Worm (Caenorhabditis elegans) whole organism, L4 larva: ENCODE measurements around the gene ccch-3.

Experiments
- F37D6.2 ChIP-seq: sonication (generic microtip); optimal IDR thresholded peaks from 2 replicates; lab custom pipeline; 2016; ENCODE audit warnings: mild to moderate bottlenecking, missing genetic modification characterization, missing compliant biosample characterization
- F49E8.2 ChIP-seq: sonication (generic microtip); optimal IDR thresholded peaks from 2 replicates; lab custom pipeline; 2016; ENCODE audit warnings: missing compliant biosample characterization, mild to moderate bottlenecking, missing genetic modification characterization, borderline replicate concordance
- R02D3.7 ChIP-seq: fragments of 150-350 bp; sonication (generic microtip); optimal IDR thresholded peaks from 3 replicates; lab custom pipeline; 2014; ENCODE audit warnings: missing biosample characterization, missing genetic modification characterization
- T20F7.1 ChIP-seq: fragments of 200-800 bp; sonication (Bioruptor generic); optimal IDR thresholded peaks from 2 replicates; lab custom pipeline; 2018; ENCODE audit warnings: mild to moderate bottlenecking, missing genetic modification characterization, missing compliant biosample characterization
- ZK546.5 ChIP-seq, 2 experiments: sonication (generic microtip); optimal IDR thresholded peaks; 2 replicates each; lab custom pipeline; 2017; ENCODE audit warnings: missing biosample characterization in 2 of 2, missing genetic modification characterization in 2 of 2
- aha-1 ChIP-seq: fragments of 150-350 bp; peaks from one replicate; lab custom pipeline; 2014; ENCODE audit warnings: missing biosample characterization, missing genetic modification characterization
- arid-1 ChIP-seq: fragments of 200-800 bp; sonication (Bioruptor generic); conservative IDR thresholded peaks from 2 replicates; pipeline ENCODE4 v1.3.6; 2022; ENCODE audit warnings: missing genetic modification reagents, missing genetic modification characterization, missing compliant biosample characterization
- attf-4 ChIP-seq: sonication (generic microtip); optimal IDR thresholded peaks from 3 replicates; lab custom pipeline; 2017; ENCODE audit warnings: missing biosample characterization, missing genetic modification characterization
- ceh-44 ChIP-seq: fragments of 200-800 bp; sonication (Bioruptor generic); IDR thresholded peaks from 2 replicates; pipeline ENCODE4 v1.3.6; 2022; ENCODE audit warnings: missing genetic modification reagents, missing genetic modification characterization, missing compliant biosample characterization
- ceh-82 ChIP-seq: sonication (generic microtip); optimal IDR thresholded peaks from 2 replicates; lab custom pipeline; 2017; ENCODE audit warnings: missing biosample characterization, missing genetic modification characterization
- ctbp-1 ChIP-seq: fragments of 200-800 bp; sonication (Bioruptor generic); IDR thresholded peaks from 2 replicates; pipeline ENCODE4 v1.3.6; 2022; ENCODE audit warnings: missing genetic modification reagents, missing genetic modification characterization, missing compliant biosample characterization
- daf-12 ChIP-seq: fragments of 150-350 bp; optimal IDR thresholded peaks from 2 replicates; lab custom pipeline; 2014; ENCODE audit warnings: missing biosample characterization, missing genetic modification reagents, missing genetic modification characterization
- daf-19 ChIP-seq: fragments of 200-800 bp; sonication (Bioruptor generic); conservative IDR thresholded peaks from 2 replicates; pipeline ENCODE4 v1.3.6; 2022; ENCODE audit warnings: missing genetic modification characterization, missing compliant biosample characterization
- daf-8 ChIP-seq: fragments of 200-800 bp; sonication (Bioruptor generic); IDR thresholded peaks from 2 replicates; pipeline ENCODE4 v1.3.6; 2022; ENCODE audit warnings: missing genetic modification characterization, missing compliant biosample characterization
- dmd-8 ChIP-seq: fragments of 200-800 bp; sonication (Bioruptor generic); IDR thresholded peaks from 2 replicates; pipeline ENCODE4 v1.3.6; 2022; ENCODE audit warnings: missing genetic modification characterization, missing compliant biosample characterization
- dpl-1 ChIP-seq: fragments of 150-350 bp; optimal IDR thresholded peaks from 2 replicates; lab custom pipeline; 2014; ENCODE audit warnings: missing biosample characterization, missing genetic modification reagents, missing genetic modification characterization
- egl-27 ChIP-seq: sonication (generic microtip); optimal IDR thresholded peaks from 3 replicates; lab custom pipeline; 2017; ENCODE audit warnings: missing biosample characterization, missing genetic modification reagents, missing genetic modification characterization
- fkh-10 ChIP-seq: fragments of 150-350 bp; optimal IDR thresholded peaks from 2 replicates; lab custom pipeline; 2014; ENCODE audit warnings: missing biosample characterization, missing genetic modification reagents, missing genetic modification characterization
- fos-1 ChIP-seq: fragments of 150-350 bp; optimal IDR thresholded peaks from 2 replicates; lab custom pipeline; 2014; ENCODE audit warnings: missing biosample characterization, missing genetic modification characterization
- gei-8 ChIP-seq: fragments of 200-800 bp; sonication (Bioruptor generic); optimal IDR thresholded peaks from 2 replicates; lab custom pipeline; 2018; ENCODE audit warnings: mild to moderate bottlenecking, missing genetic modification characterization, missing compliant biosample characterization
- hlh-30 ChIP-seq: sonication (generic microtip); optimal IDR thresholded peaks from 2 replicates; lab custom pipeline; 2017; ENCODE audit warnings: antibody characterized with exemption, mild to moderate bottlenecking, missing genetic modification characterization, missing compliant biosample characterization; ENCODE audit not compliant: insufficient read depth
- jun-1 ChIP-seq: fragments of 150-350 bp; optimal IDR thresholded peaks from 2 replicates; lab custom pipeline; 2014; ENCODE audit warnings: missing biosample characterization, missing genetic modification reagents, missing genetic modification characterization
- lim-7 ChIP-seq: fragments of 200-800 bp; sonication (Bioruptor generic); IDR thresholded peaks from 2 replicates; pipeline ENCODE4 v1.3.6; 2022; ENCODE audit warnings: missing genetic modification characterization, missing compliant biosample characterization
- lin-15B ChIP-seq: fragments of 150-350 bp; sonication (generic microtip); optimal IDR thresholded peaks from 3 replicates; lab custom pipeline; 2014; ENCODE audit warnings: missing biosample characterization, missing genetic modification characterization
- lin-39 ChIP-seq: fragments of 150-350 bp; optimal IDR thresholded peaks from 2 replicates; lab custom pipeline; 2014; ENCODE audit warnings: missing biosample characterization, missing genetic modification reagents, missing genetic modification characterization
- lsy-2 ChIP-seq, 2 experiments: fragments of 150-350 bp in 1 of 2; sonication (generic microtip) in 1 of 2; optimal IDR thresholded peaks; 2 replicates each; lab custom pipeline; 2014 to 2017; ENCODE audit warnings: missing biosample characterization in 2 of 2, missing genetic modification characterization in 2 of 2
- madf-5 ChIP-seq, 2 experiments: fragments of 200-800 bp; sonication (Bioruptor generic); IDR thresholded peaks; 2 replicates each; pipeline ENCODE4 v1.3.6; 2022; ENCODE audit warnings: missing compliant biosample characterization in 2 of 2, missing genetic modification characterization in 2 of 2
- madf-9 ChIP-seq: fragments of 200-800 bp; sonication (Bioruptor generic); conservative IDR thresholded peaks from 2 replicates; pipeline ENCODE4 v1.3.6; 2022; ENCODE audit warnings: missing genetic modification reagents, missing genetic modification characterization, missing compliant biosample characterization
- mes-2 ChIP-seq: sonication (generic microtip); optimal IDR thresholded peaks from 2 replicates; lab custom pipeline; 2016; ENCODE audit warnings: missing genotype, mild to moderate bottlenecking, missing genetic modification characterization, missing compliant biosample characterization; ENCODE audit not compliant: poor library complexity, severe bottlenecking
- nhr-11 ChIP-seq: fragments of 150-350 bp; optimal IDR thresholded peaks from 2 replicates; lab custom pipeline; 2014; ENCODE audit warnings: missing biosample characterization, missing genetic modification characterization
- nhr-111 ChIP-seq: fragments of 200-800 bp; sonication (Bioruptor generic); optimal IDR thresholded peaks from 2 replicates; lab custom pipeline; 2018; ENCODE audit warnings: mild to moderate bottlenecking, missing genetic modification characterization, missing compliant biosample characterization
- nhr-25 ChIP-seq: sonication (generic microtip); optimal IDR thresholded peaks from 2 replicates; lab custom pipeline; 2017; ENCODE audit warnings: missing genetic modification characterization, mild to moderate bottlenecking, missing compliant biosample characterization, antibody characterized with exemption, moderate library complexity, borderline replicate concordance; ENCODE audit not compliant: insufficient read depth
- nhr-41 ChIP-seq: fragments of 200-800 bp; sonication (Bioruptor generic); IDR thresholded peaks from 2 replicates; pipeline ENCODE4 v1.3.6; 2022; ENCODE audit warnings: missing genetic modification reagents, missing genetic modification characterization, missing compliant biosample characterization
- nhr-76 ChIP-seq: fragments of 150-350 bp; optimal IDR thresholded peaks from 2 replicates; lab custom pipeline; 2014; ENCODE audit warnings: missing biosample characterization, missing genetic modification characterization
- nhr-77 ChIP-seq: fragments of 150-350 bp; optimal IDR thresholded peaks from 2 replicates; lab custom pipeline; 2014; ENCODE audit warnings: missing biosample characterization, missing genetic modification characterization
- pha-4 ChIP-seq, 2 experiments: fragments of 150-350 bp in 1 of 2; fragments of 200-800 bp in 1 of 2; sonication (Bioruptor generic) in 1 of 2; IDR thresholded peaks in 1 of 2; optimal IDR thresholded peaks in 1 of 2; 2 replicates each; pipeline versions ENCODE4 v1.3.6 to Lab custom; 2014 to 2022; ENCODE audit warnings: missing genetic modification characterization in 2 of 2, missing genetic modification reagents in 2 of 2, missing biosample characterization in 1 of 2, missing compliant biosample characterization in 1 of 2
- php-3 ChIP-seq: fragments of 200-800 bp; sonication (Bioruptor generic); IDR thresholded peaks from 2 replicates; pipeline ENCODE4 v1.3.6; 2022; ENCODE audit warnings: missing genetic modification reagents, missing genetic modification characterization, missing compliant biosample characterization
- rbr-2 ChIP-seq: sonication (generic microtip); optimal IDR thresholded peaks from 2 replicates; lab custom pipeline; 2016; ENCODE audit warnings: missing genotype, missing genetic modification characterization, missing compliant biosample characterization
- saeg-2 ChIP-seq: fragments of 200-800 bp; sonication (Bioruptor generic); IDR thresholded peaks from 2 replicates; pipeline ENCODE4 v1.3.6; 2022; ENCODE audit warnings: missing genetic modification reagents, missing genetic modification characterization, missing compliant biosample characterization
- set-16 ChIP-seq: fragments of 200-800 bp; sonication (Bioruptor generic); IDR thresholded peaks from 2 replicates; pipeline ENCODE4 v1.3.6; 2022; ENCODE audit warnings: missing genetic modification reagents, missing genetic modification characterization, missing compliant biosample characterization
- skn-1 ChIP-seq: fragments of 150-350 bp; optimal IDR thresholded peaks from 2 replicates; lab custom pipeline; 2014; ENCODE audit warnings: missing biosample characterization, missing genetic modification characterization
- snpc-4 ChIP-seq: fragments of 150-350 bp; optimal IDR thresholded peaks from 2 replicates; lab custom pipeline; 2014; ENCODE audit warnings: missing biosample characterization, missing genetic modification characterization
- spr-3 ChIP-seq: fragments of 200-800 bp; sonication (Bioruptor generic); optimal IDR thresholded peaks from 2 replicates; lab custom pipeline; 2018; ENCODE audit warnings: mild to moderate bottlenecking, missing genetic modification characterization, missing compliant biosample characterization
- tag-97 ChIP-seq: fragments of 200-800 bp; sonication (Bioruptor generic); IDR thresholded peaks from 2 replicates; pipeline ENCODE4 v1.3.6; 2022; ENCODE audit warnings: missing genetic modification characterization, missing compliant biosample characterization
- unc-130 ChIP-seq: sonication (generic microtip); optimal IDR thresholded peaks from 2 replicates; lab custom pipeline; 2016; ENCODE audit warnings: missing genetic modification reagents, missing genetic modification characterization, missing compliant biosample characterization

ccch-3 gene

ce11 chrV:12635218-12635617, 24.3 kb downstream of the ccch-3 start (continued):
- TF ChIP-seq daf-19 (GFP tag; lab: Robert Waterston, UW) = no peak
- no peak for TF ChIP-seq set-16 (GFP tag; lab: Robert Waterston, UW)
- TF ChIP-seq saeg-2 = no peak
- no peak for TF ChIP-seq fos-1 (tag; lab: Kevin White, UChicago)
- no peak for TF ChIP-seq attf-4 (tag; lab: Kevin White, UChicago)
- no peak for TF ChIP-seq ZK546.5 (tag; optimal IDR thresholded peaks at IDR 0.05; lab: Kevin White, UChicago)
- no peak for TF ChIP-seq tag-97 (GFP tag; lab: Robert Waterston, UW)
- no peak for TF ChIP-seq nhr-41 (GFP tag; lab: Robert Waterston, UW)
- no peak for TF ChIP-seq F49E8.2 (tag; lab: Kevin White, UChicago)
- TF ChIP-seq hlh-30 (tag; lab: Kevin White, UChicago) = peak; percentile 86
- no peak for TF ChIP-seq nhr-76
- no peak for TF ChIP-seq daf-12 (tag; lab: Kevin White, UChicago)
- TF ChIP-seq unc-130 (GFP tag; lab: Kevin White, UChicago) = no peak
- TF ChIP-seq R02D3.7 = no peak
- no peak for TF ChIP-seq dpl-1 (GFP tag; lab: Kevin White, UChicago)
- no peak for TF ChIP-seq snpc-4 (tag; lab: Kevin White, UChicago)
- no peak for TF ChIP-seq gei-8
- no peak for TF ChIP-seq dmd-8 (GFP tag; lab: Robert Waterston, UW)
- no peak for TF ChIP-seq skn-1
- TF ChIP-seq nhr-11 = no peak
- TF ChIP-seq madf-5 (GFP tag; IDR thresholded peaks at IDR 0.05; lab: Robert Waterston, UW) = no peak
- TF ChIP-seq lsy-2 (tag; optimal IDR thresholded peaks at IDR 0.05; lab: Kevin White, UChicago) = no peak
- TF ChIP-seq pha-4 (GFP tag; IDR thresholded peaks at IDR 0.05; lab: Robert Waterston, UW) = no peak
- no peak for TF ChIP-seq pha-4 (tag; optimal IDR thresholded peaks at IDR 0.05; lab: Kevin White, UChicago)
- no peak for TF ChIP-seq ceh-82
- TF ChIP-seq nhr-111 = no peak
- no peak for TF ChIP-seq lin-39
- no peak for TF ChIP-seq lim-7 (GFP tag; lab: Robert Waterston, UW)
- TF ChIP-seq egl-27 (tag; lab: Kevin White, UChicago) = no peak
- TF ChIP-seq F37D6.2 (tag; lab: Kevin White, UChicago) = no peak
- no peak for TF ChIP-seq spr-3 (GFP tag; lab: Kevin White, UChicago)
- TF ChIP-seq rbr-2 (tag; lab: Kevin White, UChicago) = no peak
- TF ChIP-seq arid-1 (GFP tag; lab: Robert Waterston, UW) = no peak
- TF ChIP-seq php-3 (GFP tag; lab: Robert Waterston, UW) = peak; percentile 50; the same call in 1 of the 2 replicates
- TF ChIP-seq fkh-10 (GFP tag; lab: Kevin White, UChicago) = no peak
- no peak for TF ChIP-seq T20F7.1
- TF ChIP-seq nhr-25 (tag; lab: Kevin White, UChicago) = no peak
- TF ChIP-seq daf-8 = no peak
- peak; percentile 76 for TF ChIP-seq nhr-77
- no peak for TF ChIP-seq mes-2
- TF ChIP-seq jun-1 (tag; lab: Kevin White, UChicago) = no peak
- TF ChIP-seq madf-9 = no peak
- no peak for TF ChIP-seq lin-15B (tag; lab: Kevin White, UChicago)
- TF ChIP-seq ceh-44 = no peak
- TF ChIP-seq aha-1 (tag; lab: Kevin White, UChicago) = peak; percentile 30
- no peak for TF ChIP-seq ctbp-1
